Worm (Caenorhabditis elegans) whole organism, dauer: ENCODE results near the gene D2045.8.

ENCODE experiments used
- unc-62 ChIP-seq: sonication (generic microtip); optimal IDR thresholded peaks from 2 replicates; lab custom pipeline; 2017; ENCODE audit warnings: missing biosample characterization, missing genetic modification reagents, missing genetic modification characterization

The D2045.8 gene

DNA sequence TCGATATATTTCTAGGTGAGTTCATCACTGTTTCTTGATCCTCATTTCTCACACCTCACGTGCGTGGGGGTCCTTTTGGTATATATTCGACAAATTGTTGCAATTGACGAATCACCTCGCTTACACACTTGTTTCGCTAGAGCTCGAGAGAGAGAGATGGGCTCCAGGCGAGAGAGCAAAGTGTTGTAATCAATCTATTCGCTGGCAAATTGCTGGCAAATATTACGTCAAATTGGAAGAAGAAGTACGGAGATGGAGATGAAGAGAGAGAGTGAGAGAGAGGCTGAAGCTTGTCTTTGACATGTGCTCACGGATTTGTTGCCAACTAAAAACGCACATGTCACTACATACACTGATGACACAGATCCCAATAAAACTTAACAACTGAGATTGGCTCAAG is 43.8 kb downstream of the D2045.8 start:
- no peak for TF ChIP-seq unc-62 (GFP tag; lab: Kevin White, UChicago)

DNA sequence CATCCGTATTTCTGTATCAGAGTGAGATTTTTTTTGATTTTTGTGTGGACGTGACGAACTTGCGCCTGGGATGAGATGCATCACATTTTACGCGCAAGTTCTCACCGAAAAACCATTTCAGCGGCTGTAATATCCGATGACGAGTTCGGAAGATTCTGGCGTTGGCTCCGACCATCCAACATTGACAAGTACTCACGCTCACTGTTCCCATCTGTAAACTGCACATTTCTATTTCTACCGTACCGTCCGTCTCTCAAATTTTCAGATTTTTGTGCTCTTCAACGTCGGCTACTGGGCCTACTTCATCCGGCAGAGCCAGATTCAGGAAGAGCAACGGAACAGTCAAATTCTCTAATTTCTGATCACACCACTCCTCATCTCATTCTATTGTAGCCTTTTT is 45.4 kb downstream of the D2045.8 start:
- no peak for TF ChIP-seq unc-62 (GFP tag; lab: Kevin White, UChicago)

DNA sequence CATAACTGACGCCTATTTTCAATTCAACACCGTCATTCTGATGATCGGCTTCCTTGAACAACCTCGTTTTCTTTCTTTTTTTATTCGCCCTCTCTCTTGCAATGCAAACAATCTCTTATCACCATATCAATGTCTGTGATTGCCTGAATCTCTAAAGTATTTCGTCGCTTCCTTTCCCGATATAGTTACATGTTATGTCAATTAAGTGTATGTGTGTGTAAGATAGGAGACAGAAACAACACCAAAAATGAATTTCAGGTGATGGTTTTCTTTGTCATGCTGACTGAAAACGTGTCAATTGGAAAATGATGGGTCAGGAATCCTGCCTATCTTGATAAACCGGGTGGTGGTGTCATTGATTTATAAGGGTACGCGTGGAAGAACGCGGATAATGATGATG is 51.2 kb downstream of the D2045.8 start:
- no peak for TF ChIP-seq unc-62 (GFP tag; lab: Kevin White, UChicago)
